Worm (Caenorhabditis elegans) whole organism, midembryonic: ENCODE results near the gene ceh-18.

Experiments
- T22C8.4 ChIP-seq: fragments of 200-800 bp; sonication (Bioruptor generic); IDR thresholded peaks from 2 replicates; pipeline ENCODE4 v1.3.6; 2022; ENCODE audit warnings: missing genetic modification characterization, missing compliant biosample characterization
- cog-1 ChIP-seq: sonication (generic microtip); optimal IDR thresholded peaks from 2 replicates; lab custom pipeline; 2016; ENCODE audit warnings: missing genetic modification characterization, missing compliant biosample characterization
- flt-1 ChIP-seq: fragments of 200-800 bp; sonication (Bioruptor generic); IDR thresholded peaks from 2 replicates; pipeline ENCODE4 v1.3.6; 2022; ENCODE audit warnings: missing genetic modification characterization, missing compliant biosample characterization
- med-1 ChIP-seq: sonication (generic microtip); optimal IDR thresholded peaks from 2 replicates; lab custom pipeline; 2017; ENCODE audit warnings: missing genetic modification characterization, mild to moderate bottlenecking, missing compliant biosample characterization, antibody characterized with exemption, missing genetic modification reagents; ENCODE audit not compliant: insufficient read depth
- ref-1 ChIP-seq: fragments of 200-800 bp; sonication (Bioruptor generic); conservative IDR thresholded peaks from 2 replicates; pipeline ENCODE4 v1.3.6; 2022; ENCODE audit warnings: missing genetic modification reagents, missing genetic modification characterization, missing compliant biosample characterization
- ztf-23 ChIP-seq: fragments of 200-800 bp; sonication (Bioruptor generic); IDR thresholded peaks from 2 replicates; pipeline ENCODE4 v1.3.6; 2022; ENCODE audit warnings: missing genetic modification reagents, missing genetic modification characterization, missing compliant biosample characterization
- ztf-29 ChIP-seq: fragments of 200-800 bp; sonication (Bioruptor generic); IDR thresholded peaks from 2 replicates; pipeline ENCODE4 v1.3.6; 2022; ENCODE audit warnings: missing genetic modification reagents, missing genetic modification characterization, missing compliant biosample characterization

DNA sequence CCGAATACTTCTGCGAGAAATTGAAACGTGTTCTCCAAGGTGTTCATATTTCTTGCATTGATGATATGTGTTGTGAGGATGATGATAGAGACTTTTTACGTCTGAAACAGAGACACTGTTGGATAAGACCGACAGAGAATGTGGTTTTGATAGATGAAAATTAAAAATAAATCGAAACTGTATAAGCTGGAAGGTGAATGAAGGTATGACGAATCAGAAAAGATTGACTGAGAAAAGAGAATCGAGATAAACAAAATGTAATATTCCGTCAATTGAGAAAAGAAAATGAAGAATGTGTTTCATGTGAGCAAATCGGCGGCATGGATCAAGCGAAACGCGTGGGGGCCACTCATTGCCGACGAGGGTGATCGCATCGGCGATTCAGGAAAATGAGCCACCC, at the start of gene ceh-18:
- TF ChIP-seq ref-1 (no peak), ztf-29 (GFP tag; lab: Robert Waterston, UW) (no peak), med-1 (no peak), ztf-23 (GFP tag; lab: Robert Waterston, UW) (no peak), cog-1 (tag; lab: Kevin White, UChicago) (no peak), T22C8.4 (GFP tag; lab: Robert Waterston, UW) (no peak), flt-1 (GFP tag; lab: Robert Waterston, UW) (no peak)
